Worm (Caenorhabditis elegans): ENCODE data around the gene F14F9.5.

Gene F14F9.5

DNA sequence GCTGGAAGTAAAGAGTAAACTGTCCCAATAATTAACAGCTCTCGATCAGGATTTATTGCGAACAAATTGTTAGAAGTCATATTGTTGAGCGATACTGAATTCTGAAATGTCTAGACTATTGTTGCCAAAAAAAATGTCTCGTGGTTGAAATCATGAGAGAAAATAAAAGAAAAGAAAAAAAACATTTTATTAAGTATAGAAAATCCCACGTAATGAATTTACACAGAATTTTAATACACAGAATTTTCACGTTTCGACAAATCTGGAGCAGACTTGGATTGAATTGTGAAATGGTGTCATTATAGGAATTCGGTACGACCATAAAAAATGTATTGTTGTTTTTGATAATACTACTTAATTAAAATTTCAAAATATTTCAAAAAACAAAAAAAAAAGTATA is 45.9 kb downstream of the F14F9.5 start, which contains the start of gene srt-65:
srt-65 (minus strand) TSS at position 101 of the 400 bp plus-strand sequence.
- TF ChIP-seq nhr-23 (tag; optimal IDR thresholded peaks at IDR 0.05) (no peak), elt-1 (tag; optimal IDR thresholded peaks at IDR 0.05) (no peak), peb-1 (tag; optimal IDR thresholded peaks at IDR 0.05) (no peak), sma-9 (GFP tag; optimal IDR thresholded peaks at IDR 0.05) (no peak), sma-9 (tag; optimal IDR thresholded peaks at IDR 0.05) (no peak), ZK546.5 (tag; optimal IDR thresholded peaks at IDR 0.05) (no peak), unc-39 (tag; optimal IDR thresholded peaks at IDR 0.05) (no peak), nhr-25 (tag; optimal IDR thresholded peaks at IDR 0.05) (no peak), lin-39 (tag; optimal IDR thresholded peaks at IDR 0.05) (no peak), nhr-129 (tag; optimal IDR thresholded peaks at IDR 0.05) (no peak), aly-2 (tag; optimal IDR thresholded peaks at IDR 0.05) (no peak), F13H6.1 (tag; optimal IDR thresholded peaks at IDR 0.05) (no peak), egl-27 (tag; optimal IDR thresholded peaks at IDR 0.05) (no peak), blmp-1 (tag; optimal IDR thresholded peaks at IDR 0.05; ENCODE audit: insufficient read depth) (no peak), ceh-82 (tag; optimal IDR thresholded peaks at IDR 0.05) (no peak), nhr-11 (tag; optimal IDR thresholded peaks at IDR 0.05) (no peak), unc-62 (GFP tag; optimal IDR thresholded peaks at IDR 0.05) (no peak), sem-4 (tag; optimal IDR thresholded peaks at IDR 0.05) (no peak), mab-5 (tag; optimal IDR thresholded peaks at IDR 0.05) (no peak)

DNA sequence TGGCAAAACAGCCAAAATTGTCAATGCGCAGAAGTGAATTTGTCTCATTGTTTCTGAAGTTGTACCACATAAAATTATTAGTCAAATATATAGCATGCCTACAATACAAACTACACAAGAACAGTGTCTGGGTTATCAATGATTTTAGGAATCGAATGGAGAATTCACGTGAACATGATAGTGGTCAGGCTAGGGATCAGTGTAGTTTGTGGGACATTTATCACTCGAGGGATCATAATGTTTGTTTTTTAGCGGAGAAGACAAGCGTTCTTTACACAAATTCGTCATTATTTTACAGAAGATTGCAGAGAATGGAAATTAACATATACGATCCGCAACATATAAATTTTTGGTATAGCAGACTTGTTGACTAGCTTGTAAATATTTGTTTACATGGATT is 50.3 kb downstream of the F14F9.5 start, which contains the start of gene ugt-51:
ugt-51 (minus strand) TSS at position 101 of the 400 bp plus-strand sequence.
- TF ChIP-seq sma-3 (GFP tag; optimal IDR thresholded peaks at IDR 0.05) (no peak), zag-1 (tag; optimal IDR thresholded peaks at IDR 0.05) (no peak), nhr-77 (tag; optimal IDR thresholded peaks at IDR 0.05) (no peak), elt-3 (tag; optimal IDR thresholded peaks at IDR 0.05) (no peak)

DNA sequence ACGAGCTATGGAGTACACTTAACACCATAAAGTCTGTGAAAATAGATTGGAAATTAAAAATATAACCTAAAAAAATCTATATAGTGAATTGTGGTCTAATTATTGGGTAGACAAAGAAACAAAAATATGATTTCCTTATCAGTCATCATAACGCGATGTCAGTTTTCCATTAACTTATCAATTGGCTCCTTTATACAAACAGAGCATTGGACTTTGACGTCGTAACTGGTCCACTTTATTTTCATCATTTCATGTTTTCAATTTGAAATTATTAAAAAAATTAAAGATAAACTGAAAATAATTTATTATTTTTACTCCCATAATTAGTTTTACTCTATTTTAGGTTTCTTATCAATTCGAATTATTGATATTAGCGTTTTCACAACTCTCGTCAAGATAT is 51.2 kb downstream of the F14F9.5 start:
- TF ChIP-seq elt-3 (tag; optimal IDR thresholded peaks at IDR 0.05) (no peak), lsy-2 (tag; optimal IDR thresholded peaks at IDR 0.05) (no peak), lin-11 (tag; optimal IDR thresholded peaks at IDR 0.05) (no peak), nhr-77 (tag; optimal IDR thresholded peaks at IDR 0.05) (no peak), nhr-12 (tag; optimal IDR thresholded peaks at IDR 0.05) (no peak), gmeb-1 (tag; optimal IDR thresholded peaks at IDR 0.05) (no peak), aly-2 (tag; optimal IDR thresholded peaks at IDR 0.05) (no peak), nhr-237 (tag; optimal IDR thresholded peaks at IDR 0.05) (no peak), zag-1 (tag; optimal IDR thresholded peaks at IDR 0.05) (no peak), nhr-6 (tag; optimal IDR thresholded peaks at IDR 0.05) (no peak), snpc-4 (tag; optimal IDR thresholded peaks at IDR 0.05) (no peak), unc-62 (GFP tag; optimal IDR thresholded peaks at IDR 0.05) (no peak), sem-4 (tag; optimal IDR thresholded peaks at IDR 0.05) (no peak), fos-1 (tag; optimal IDR thresholded peaks at IDR 0.05) (no peak), alr-1 (tag; optimal IDR thresholded peaks at IDR 0.05) (no peak), R02D3.7 (tag; optimal IDR thresholded peaks at IDR 0.05) (no peak), nhr-21 (tag; optimal IDR thresholded peaks at IDR 0.05) (no peak)
